Fruit fly (Drosophila melanogaster) whole organism, embryonic: ENCODE results near the gene CG7362.
A peak's percentile ranks its signal among the peaks of the same experiment; 100 is the strongest.

Experiments used
- Adf1 ChIP-seq: fragments of 200-800 bp; sonication (Bioruptor generic); IDR thresholded peaks from 2 replicates; pipeline ENCODE4 v1.3.6; 2022; ENCODE audit warnings: missing biosample characterization, missing genetic modification characterization
- Awh ChIP-seq: fragments of 200-800 bp; sonication (Bioruptor generic); IDR thresholded peaks from 2 replicates; pipeline ENCODE4, ENCODE4 v1.3.6; 2022; ENCODE audit warnings: missing biosample characterization, missing genetic modification characterization
- Bteb2 ChIP-seq: fragments of 200-800 bp; sonication (Bioruptor generic); optimal IDR thresholded peaks from 2 replicates; lab custom pipeline; 2016; ENCODE audit warnings: missing biosample characterization, missing genetic modification characterization
- CG10267 ChIP-seq: fragments of 200-800 bp; sonication (Bioruptor generic); optimal IDR thresholded peaks from 2 replicates; lab custom pipeline; 2018; ENCODE audit warnings: missing biosample characterization, mild to moderate bottlenecking, missing genetic modification characterization, moderate library complexity
- CG10366 ChIP-seq: fragments of 200-800 bp; sonication (Bioruptor generic); IDR thresholded peaks from 2 replicates; pipeline ENCODE4 v1.3.6; 2022; ENCODE audit warnings: missing biosample characterization, missing genetic modification characterization
- CG11504 ChIP-seq: fragments of 200-800 bp; sonication (Bioruptor generic); optimal IDR thresholded peaks from 3 replicates; lab custom pipeline; 2019; ENCODE audit warnings: missing biosample characterization, mild to moderate bottlenecking, missing genetic modification characterization, moderate library complexity
- CG12659 ChIP-seq: fragments of 200-800 bp; sonication (Bioruptor generic); optimal IDR thresholded peaks from 3 replicates; lab custom pipeline; 2017; ENCODE audit warnings: mild to moderate bottlenecking, missing biosample characterization, missing genetic modification reagents, missing genetic modification characterization
- CG14860 ChIP-seq: fragments of 200-800 bp; sonication (Bioruptor generic); IDR thresholded peaks from 3 replicates; pipeline ENCODE4 v1.3.6; 2022; ENCODE audit warnings: missing biosample characterization, missing genetic modification characterization; ENCODE audit not compliant: partially characterized antibody
- CG16779 ChIP-seq: fragments of 200-800 bp; sonication (Bioruptor generic); IDR thresholded peaks from 2 replicates; pipeline ENCODE4 v1.3.6; 2022; ENCODE audit warnings: missing biosample characterization, missing genetic modification characterization
- CG17912 ChIP-seq: fragments of 200-800 bp; sonication (Bioruptor generic); optimal IDR thresholded peaks from 2 replicates; lab custom pipeline; 2018; ENCODE audit warnings: missing biosample characterization, mild to moderate bottlenecking, missing genetic modification characterization
- CG18262 ChIP-seq: fragments of 200-800 bp; optimal IDR thresholded peaks from 3 replicates; lab custom pipeline; 2019; ENCODE audit warnings: missing biosample characterization, mild to moderate bottlenecking, missing genetic modification characterization, moderate library complexity
- CG18764 ChIP-seq: fragments of 200-800 bp; sonication (Bioruptor generic); optimal IDR thresholded peaks from 3 replicates; lab custom pipeline; 2016; ENCODE audit warnings: missing biosample characterization, missing genetic modification characterization
- CG2678 ChIP-seq: fragments of 200-800 bp; sonication (Bioruptor generic); optimal IDR thresholded peaks from 3 replicates; lab custom pipeline; 2019; ENCODE audit warnings: missing biosample characterization, mild to moderate bottlenecking, missing genetic modification characterization, moderate library complexity
- CG32532 ChIP-seq: fragments of 200-800 bp; sonication (Bioruptor generic); IDR thresholded peaks from 2 replicates; pipeline ENCODE4 v1.3.6; 2022; ENCODE audit warnings: missing biosample characterization, missing genetic modification characterization
- CG32772 ChIP-seq: fragments of 200-800 bp; sonication (Bioruptor generic); IDR thresholded peaks from 2 replicates; pipeline ENCODE4 v1.3.6; 2022; ENCODE audit warnings: missing biosample characterization, missing genetic modification characterization
- CG4360 ChIP-seq: fragments of 200-800 bp; sonication (Bioruptor generic); IDR thresholded peaks from 2 replicates; pipeline ENCODE4 v1.3.6; 2022; ENCODE audit warnings: missing biosample characterization, missing genetic modification characterization
- CG7786 ChIP-seq: fragments of 200-800 bp; sonication (Bioruptor generic); optimal IDR thresholded peaks from 2 replicates; lab custom pipeline; 2016; ENCODE audit warnings: missing biosample characterization, missing genetic modification characterization
- CG8388 ChIP-seq: fragments of 200-800 bp; sonication (Bioruptor generic); optimal IDR thresholded peaks from 2 replicates; lab custom pipeline; 2019; ENCODE audit warnings: missing biosample characterization, mild to moderate bottlenecking, missing genetic modification characterization, moderate library complexity
- CG8924 ChIP-seq: fragments of 200-800 bp; optimal IDR thresholded peaks from 3 replicates; lab custom pipeline; 2019; ENCODE audit warnings: missing biosample characterization, mild to moderate bottlenecking, missing genetic modification characterization, moderate library complexity
- CG9932 ChIP-seq: fragments of 200-800 bp; sonication (Bioruptor generic); IDR thresholded peaks from 2 replicates; pipeline ENCODE4 v1.3.6; 2022; ENCODE audit warnings: missing biosample characterization, missing genetic modification characterization
- CkIIα-i1 ChIP-seq: fragments of 200-800 bp; sonication (Bioruptor generic); IDR thresholded peaks from 2 replicates; pipeline ENCODE4 v1.3.6; 2022; ENCODE audit warnings: missing biosample characterization, missing genetic modification characterization
- CrebB ChIP-seq: fragments of 200-800 bp; sonication (Bioruptor generic); optimal IDR thresholded peaks from 3 replicates; lab custom pipeline; 2018; ENCODE audit warnings: missing biosample characterization, mild to moderate bottlenecking, missing genetic modification characterization
- Eip74EF ChIP-seq, 2 experiments: fragments of 200-800 bp in 1 of 2; fragments of >200 bp in 1 of 2; sonication (Bioruptor generic) in 1 of 2; optimal IDR thresholded peaks; 2 replicates each; lab custom pipeline; 2017 to 2019; ENCODE audit warnings: missing biosample characterization in 2 of 2, missing genetic modification characterization in 2 of 2, mild to moderate bottlenecking in 1 of 2, moderate library complexity in 1 of 2
- Ets97D ChIP-seq: fragments of 200-800 bp; sonication (Bioruptor generic); optimal IDR thresholded peaks from 3 replicates; lab custom pipeline; 2016; ENCODE audit warnings: missing biosample characterization, missing genetic modification characterization
- Hey ChIP-seq: fragments of 200-800 bp; sonication (Bioruptor generic); optimal IDR thresholded peaks from 3 replicates; lab custom pipeline; 2018; ENCODE audit warnings: missing biosample characterization, mild to moderate bottlenecking, missing genetic modification characterization
- Hr3 ChIP-seq: fragments of 200-800 bp; sonication (Bioruptor generic); optimal IDR thresholded peaks from 3 replicates; lab custom pipeline; 2016; ENCODE audit warnings: missing biosample characterization, missing genetic modification characterization
- Kr ChIP-seq: fragments of 200-800 bp; sonication (Bioruptor generic); optimal IDR thresholded peaks from 2 replicates; lab custom pipeline; 2017; ENCODE audit warnings: missing biosample characterization, mild to moderate bottlenecking, missing genetic modification characterization
- MBD-R2 ChIP-seq: fragments of 200-800 bp; sonication (Bioruptor generic); IDR thresholded peaks from 2 replicates; pipeline ENCODE4 v1.3.6; 2022; ENCODE audit warnings: missing biosample characterization, missing genetic modification characterization
- Mrtf ChIP-seq: fragments of 200-800 bp; sonication (Bioruptor generic); IDR thresholded peaks from 3 replicates; pipeline ENCODE4 v1.3.6; 2022; ENCODE audit warnings: missing biosample characterization, missing genetic modification characterization
- Nf-YA ChIP-seq: fragments of 200-800 bp; sonication (Bioruptor generic); IDR thresholded peaks from 2 replicates; pipeline ENCODE4 v1.3.6; 2022; ENCODE audit warnings: missing biosample characterization, missing genetic modification characterization
- Spps ChIP-seq: fragments of 200-800 bp; sonication (Bioruptor generic); optimal IDR thresholded peaks from 2 replicates; lab custom pipeline; 2018; ENCODE audit warnings: missing biosample characterization, mild to moderate bottlenecking, missing genetic modification characterization
- chm ChIP-seq: fragments of 200-800 bp; sonication (Bioruptor generic); IDR thresholded peaks from 2 replicates; pipeline ENCODE4 v1.3.6; 2022; ENCODE audit warnings: missing biosample characterization, missing genetic modification characterization
- corto ChIP-seq: fragments of 200-800 bp; sonication (Bioruptor generic); optimal IDR thresholded peaks from 2 replicates; lab custom pipeline; 2016; ENCODE audit warnings: missing biosample characterization, mild to moderate bottlenecking, missing genetic modification characterization, moderate library complexity
- dmrt11E ChIP-seq: fragments of 200-800 bp; sonication (Bioruptor generic); optimal IDR thresholded peaks from 3 replicates; lab custom pipeline; 2018; ENCODE audit warnings: missing biosample characterization, mild to moderate bottlenecking, missing genetic modification characterization, moderate library complexity
- dmrt99B ChIP-seq: fragments of 200-800 bp; sonication (Bioruptor generic); optimal IDR thresholded peaks from 2 replicates; lab custom pipeline; 2018; ENCODE audit warnings: missing biosample characterization, mild to moderate bottlenecking, missing genetic modification characterization, moderate library complexity
- emc ChIP-seq: fragments of 200-800 bp; sonication (Bioruptor generic); optimal IDR thresholded peaks from 2 replicates; lab custom pipeline; 2016; ENCODE audit warnings: missing biosample characterization, missing genetic modification characterization
- gt ChIP-seq: fragments of 200-800 bp; sonication (Bioruptor generic); IDR thresholded peaks from 2 replicates; pipeline ENCODE4 v1.3.6; 2022; ENCODE audit warnings: missing biosample characterization, missing genetic modification characterization
- ind ChIP-seq: fragments of 200-800 bp; sonication (Bioruptor generic); optimal IDR thresholded peaks from 3 replicates; lab custom pipeline; 2016; ENCODE audit warnings: missing biosample characterization, missing genetic modification characterization
- jigr1 ChIP-seq: fragments of 200-800 bp; sonication (Bioruptor generic); IDR thresholded peaks from 3 replicates; pipeline ENCODE4 v1.3.6; 2022; ENCODE audit warnings: missing biosample characterization, missing genetic modification characterization
- lov ChIP-seq, 2 experiments: fragments of 200-800 bp in 1 of 2; fragments of >200 bp in 1 of 2; sonication (Bioruptor generic) in 1 of 2; IDR thresholded peaks in 1 of 2; optimal IDR thresholded peaks in 1 of 2; 2 replicates in 1 of 2; 3 replicates in 1 of 2; pipeline versions ENCODE4 v1.3.6 to Lab custom; 2017 to 2022; ENCODE audit warnings: missing biosample characterization in 1 of 2, missing genetic modification characterization in 1 of 2
- maf-S ChIP-seq: fragments of 200-800 bp; sonication (Bioruptor generic); optimal IDR thresholded peaks from 2 replicates; lab custom pipeline; 2016; ENCODE audit warnings: missing biosample characterization, missing genetic modification characterization
- pho ChIP-seq: fragments of 200-800 bp; sonication (Bioruptor generic); optimal IDR thresholded peaks from 2 replicates; lab custom pipeline; 2016; ENCODE audit warnings: missing biosample characterization, missing genetic modification characterization
- prd ChIP-seq, 3 experiments: fragments of >200 bp in 2 of 3; fragments of 200-800 bp in 1 of 3; sonication (Bioruptor generic) in 1 of 3; optimal IDR thresholded peaks in 2 of 3; IDR thresholded peaks in 1 of 3; 2 replicates in 2 of 3; 3 replicates in 1 of 3; pipeline versions ENCODE4 v1.3.6 to Lab custom; 2017 to 2022; ENCODE audit warnings: missing biosample characterization in 1 of 3, missing genetic modification characterization in 1 of 3
- ro ChIP-seq: fragments of 200-800 bp; sonication (Bioruptor generic); IDR thresholded peaks from 2 replicates; pipeline ENCODE4 v1.3.6; 2022; ENCODE audit warnings: missing biosample characterization, missing genetic modification characterization
- row ChIP-seq: fragments of 200-800 bp; sonication (Bioruptor generic); IDR thresholded peaks from 3 replicates; pipeline ENCODE4 v1.3.6; 2022; ENCODE audit warnings: missing biosample characterization, missing genetic modification characterization
- scrt ChIP-seq: fragments of 200-800 bp; sonication (Bioruptor generic); optimal IDR thresholded peaks from 2 replicates; lab custom pipeline; 2018; ENCODE audit warnings: missing biosample characterization, mild to moderate bottlenecking, missing genetic modification characterization, moderate library complexity
- sens-2 ChIP-seq: fragments of 200-800 bp; sonication (Bioruptor generic); IDR thresholded peaks from 2 replicates; pipeline ENCODE4 v1.3.6; 2022; ENCODE audit warnings: missing biosample characterization, missing genetic modification characterization
- seq ChIP-seq: fragments of 200-800 bp; sonication (Bioruptor generic); IDR thresholded peaks from 2 replicates; pipeline ENCODE4 v1.3.6; 2022; ENCODE audit warnings: missing biosample characterization, missing genetic modification characterization
- sna ChIP-seq: fragments of 200-800 bp; sonication (Bioruptor generic); IDR thresholded peaks from 2 replicates; pipeline ENCODE4 v1.3.6; 2022; ENCODE audit warnings: missing biosample characterization, missing genetic modification characterization; ENCODE audit not compliant: partially characterized antibody
- usp ChIP-seq: fragments of >200 bp; optimal IDR thresholded peaks from 2 replicates; lab custom pipeline; 2017; ENCODE audit warnings: missing biosample characterization, missing genetic modification characterization
- zfh1 ChIP-seq: fragments of 200-800 bp; sonication (Bioruptor generic); IDR thresholded peaks from 3 replicates; pipeline ENCODE4 v1.3.6; 2022; ENCODE audit warnings: missing biosample characterization, missing genetic modification characterization

The CG7362 gene

DNA sequence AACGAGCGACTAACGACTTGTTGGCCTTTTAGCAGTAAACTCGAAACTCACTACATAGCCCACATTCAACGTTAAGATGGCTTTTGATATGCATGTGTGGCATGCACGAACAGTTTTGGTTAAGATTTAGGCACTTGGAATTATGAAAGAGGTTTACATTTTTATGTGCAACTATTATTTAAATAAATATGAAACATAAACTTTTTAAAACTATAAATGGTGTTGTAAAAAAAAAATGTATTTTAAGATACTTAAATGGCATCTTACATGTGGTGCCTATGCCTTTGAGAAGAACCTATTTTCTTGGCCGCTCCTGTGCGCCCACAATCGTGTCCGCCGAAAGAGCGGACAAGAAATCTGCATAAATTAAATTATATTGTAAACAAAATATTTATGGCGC is 47.9 kb downstream of the CG7362 start (continued):
- no peak for TF ChIP-seq CG14860 (GFP tag; lab: Robert Waterston, UW)
- TF ChIP-seq CG7786 (GFP tag; lab: Kevin White, UChicago), result no peak
- no peak for TF ChIP-seq Ets97D (GFP tag; lab: Kevin White, UChicago)
- TF ChIP-seq CG32772, result no peak
- no peak for TF ChIP-seq CG18764
- no peak for TF ChIP-seq MBD-R2 (GFP tag; lab: Robert Waterston, UW)
- TF ChIP-seq zfh1 (GFP tag; lab: Robert Waterston, UW), result 0 out of 3 replicates have a peak, but pooled peaks have one; percentile 42
- TF ChIP-seq CkIIα-i1, result no peak
- TF ChIP-seq usp (GFP tag; lab: Kevin White, UChicago), result no peak
- TF ChIP-seq ind (GFP tag; lab: Kevin White, UChicago), result no peak
- TF ChIP-seq prd (optimal IDR thresholded peaks at IDR 0.05; lab: Kevin White, UChicago), result no peak
- no peak; the same call in 2 of the 3 replicates for TF ChIP-seq prd (GFP tag; IDR thresholded peaks at IDR 0.05; lab: Robert Waterston, UW)
- no peak for TF ChIP-seq CG18262 (tag; lab: Kevin White, UChicago)
- no peak for TF ChIP-seq gt (GFP tag; lab: Robert Waterston, UW)
- no peak for TF ChIP-seq lov (optimal IDR thresholded peaks at IDR 0.05; lab: Kevin White, UChicago)
- no peak for TF ChIP-seq lov (GFP tag; IDR thresholded peaks at IDR 0.05; lab: Robert Waterston, UW)
- no peak for TF ChIP-seq chm (GFP tag; lab: Robert Waterston, UW)
- TF ChIP-seq Adf1, result 0 out of 2 replicates have a peak, but pooled peaks have one; percentile 7
- TF ChIP-seq scrt (GFP tag; lab: Kevin White, UChicago), result no peak
- no peak for TF ChIP-seq Bteb2 (GFP tag; lab: Kevin White, UChicago)
- no peak for TF ChIP-seq CG8924 (tag; lab: Kevin White, UChicago)
- no peak for TF ChIP-seq Mrtf (GFP tag; lab: Robert Waterston, UW)
- TF ChIP-seq CG2678 (tag; lab: Kevin White, UChicago), result no peak
- no peak for TF ChIP-seq CG12659 (GFP tag; lab: Kevin White, UChicago)
- no peak; the same call in 1 of the 2 replicates for TF ChIP-seq CG9932 (GFP tag; lab: Robert Waterston, UW)
- peak; percentile 5; the same call in 1 of the 2 replicates for TF ChIP-seq CG32532 (GFP tag; lab: Robert Waterston, UW)
- no peak for TF ChIP-seq emc (GFP tag; lab: Kevin White, UChicago)
- TF ChIP-seq CG16779 (GFP tag; lab: Robert Waterston, UW), result no peak
- TF ChIP-seq CG17912 (GFP tag; lab: Kevin White, UChicago), result no peak
- peak in 1 of 2 experiments; percentile 23 for TF ChIP-seq Eip74EF (GFP tag; optimal IDR thresholded peaks at IDR 0.05; lab: Kevin White, UChicago)
- TF ChIP-seq CG4360 (GFP tag; lab: Robert Waterston, UW), result no peak
- no peak for TF ChIP-seq pho
- TF ChIP-seq sna (GFP tag; lab: Robert Waterston, UW), result no peak
- TF ChIP-seq row (GFP tag; lab: Robert Waterston, UW), result no peak
- TF ChIP-seq CG11504 (tag; lab: Kevin White, UChicago), result peak; percentile 9
- TF ChIP-seq Spps (tag; lab: Kevin White, UChicago), result no peak
- peak; percentile 33 for TF ChIP-seq CG10366 (GFP tag; lab: Robert Waterston, UW)
- no peak for TF ChIP-seq corto
- TF ChIP-seq Awh (GFP tag; lab: Robert Waterston, UW), result no peak
- TF ChIP-seq sens-2 (GFP tag; lab: Robert Waterston, UW), result no peak
- no peak for TF ChIP-seq Nf-YA (GFP tag; lab: Robert Waterston, UW)
- TF ChIP-seq maf-S (GFP tag; lab: Kevin White, UChicago), result no peak
- TF ChIP-seq Hr3 (GFP tag; lab: Kevin White, UChicago), result no peak
- TF ChIP-seq Kr, result no peak
- TF ChIP-seq Hey, result no peak
- no peak for TF ChIP-seq CG10267 (tag; lab: Kevin White, UChicago)
- TF ChIP-seq jigr1, result no peak
- no peak for TF ChIP-seq dmrt11E (tag; lab: Kevin White, UChicago)
- TF ChIP-seq dmrt99B (tag; lab: Kevin White, UChicago), result no peak
- peak; percentile 12; the same call in 1 of the 2 replicates for TF ChIP-seq seq (GFP tag; lab: Robert Waterston, UW)
- no peak for TF ChIP-seq CrebB
- TF ChIP-seq ro, result no peak
- no peak for TF ChIP-seq CG8388 (GFP tag; lab: Kevin White, UChicago)
